Fruit fly (Drosophila melanogaster): ENCODE data around the gene CG18269.
A peak's percentile ranks its signal among the peaks of the same experiment; 100 is the strongest.

CG18269 gene

dm6 chr2L:5554818-5555217 is 3.2 kb downstream of the CG18269 start, which contains the start of gene GluRIIA:
Gene GluRIIA (plus strand): TSS chr2L:5555072.
- no peak for TF ChIP-seq Ets98B (GFP tag; IDR thresholded peaks at IDR 0.05)
- TF ChIP-seq CG34367 (tag; optimal IDR thresholded peaks at IDR 0.05), result no peak
- no peak for TF ChIP-seq Pif1B (GFP tag; optimal IDR thresholded peaks at IDR 0.05)
- TF ChIP-seq gl (tag; optimal IDR thresholded peaks at IDR 0.05), result no peak
- TF ChIP-seq CG8301 (tag; optimal IDR thresholded peaks at IDR 0.05), result no peak
- no peak for TF ChIP-seq CG14655 (GFP tag; optimal IDR thresholded peaks at IDR 0.05)
- TF ChIP-seq CG17806 (tag; optimal IDR thresholded peaks at IDR 0.05), result no peak
- no peak for TF ChIP-seq CG4496 (GFP tag; IDR thresholded peaks at IDR 0.05)

DNA sequence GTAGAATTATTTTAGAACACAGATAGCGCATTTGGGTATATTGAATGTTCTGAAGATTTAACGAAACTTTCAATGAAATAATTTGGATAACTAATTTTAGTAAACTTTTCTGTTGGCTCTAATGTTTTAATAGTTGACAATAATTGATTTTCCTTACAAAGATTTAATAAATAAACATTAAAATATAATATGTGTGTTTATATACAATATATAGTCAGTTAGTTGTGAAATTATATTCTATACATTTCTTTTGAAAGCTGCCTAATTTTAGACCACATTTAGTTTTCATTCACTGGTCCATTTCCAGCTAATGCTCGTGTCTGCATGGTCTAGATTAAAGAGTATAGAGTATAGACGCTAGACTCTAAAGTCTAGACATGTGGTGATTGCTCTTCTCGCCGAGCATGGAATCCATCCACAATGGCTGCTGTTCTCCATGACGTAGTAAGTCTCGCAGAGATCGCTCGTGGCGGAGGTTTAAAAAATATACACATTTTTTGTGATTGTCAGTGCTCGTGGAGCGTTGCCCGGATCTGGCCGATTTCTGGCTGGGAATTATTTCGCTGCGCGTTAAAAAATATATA is 7.3 kb downstream of the CG18269 start, which contains the start of gene GluRIIB:
Gene GluRIIB (plus strand): TSS at position 534 of the 584 bp plus-strand sequence.
- TF ChIP-seq fd96Ca (GFP tag; IDR thresholded peaks at IDR 0.05) (no peak), CG14655 (GFP tag; optimal IDR thresholded peaks at IDR 0.05) (peak; percentile 20)

DNA sequence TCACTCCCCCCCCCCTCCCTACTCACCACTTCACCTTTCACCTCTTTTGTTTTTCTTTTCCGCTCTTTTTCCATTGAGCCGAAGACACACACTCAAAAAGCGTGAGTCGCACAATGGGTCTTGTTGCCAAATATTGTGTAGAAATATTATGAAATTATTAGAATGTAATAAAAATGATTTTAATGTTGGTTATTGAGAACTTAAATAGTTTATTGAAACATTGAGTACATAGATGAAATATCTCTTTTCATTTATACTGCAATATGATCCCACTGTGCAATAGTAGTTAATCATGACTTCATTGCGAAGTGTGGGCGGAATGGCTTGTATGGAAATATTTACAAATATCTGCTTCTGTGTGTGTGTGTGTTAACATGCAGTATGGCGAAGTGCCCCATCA is 15.5 kb downstream of the CG18269 start:
- peak; percentile 0 for TF ChIP-seq Pif1B (GFP tag; optimal IDR thresholded peaks at IDR 0.05)
- TF ChIP-seq CG13204 (GFP tag; optimal IDR thresholded peaks at IDR 0.05), result no peak
- peak; percentile 60 for TF ChIP-seq CG17806 (tag; optimal IDR thresholded peaks at IDR 0.05)
- TF ChIP-seq rn (GFP tag; IDR thresholded peaks at IDR 0.05), result peak; percentile 40; the same call in 1 of the 2 replicates
- TF ChIP-seq Snoo (tag; optimal IDR thresholded peaks at IDR 0.05), result no peak
- no peak for TF ChIP-seq EcR (GFP tag; optimal IDR thresholded peaks at IDR 0.05)
- peak; percentile 63 for TF ChIP-seq CG8301 (tag; optimal IDR thresholded peaks at IDR 0.05)
- peak; percentile 64 for TF ChIP-seq CG15710 (tag; optimal IDR thresholded peaks at IDR 0.05)
- no peak for TF ChIP-seq gl (tag; optimal IDR thresholded peaks at IDR 0.05)
- no peak for TF ChIP-seq D1 (tag; optimal IDR thresholded peaks at IDR 0.05)
- peak; percentile 89 for TF ChIP-seq CG4496 (GFP tag; IDR thresholded peaks at IDR 0.05)
- peak; percentile 84 for TF ChIP-seq Ets98B (GFP tag; IDR thresholded peaks at IDR 0.05)
- TF ChIP-seq CG10348 (GFP tag; IDR thresholded peaks at IDR 0.05), result no peak
- peak; percentile 30 for TF ChIP-seq CG34367 (tag; optimal IDR thresholded peaks at IDR 0.05)
- TF ChIP-seq CG12605 (GFP tag; IDR thresholded peaks at IDR 0.05), result peak; percentile 81
- peak; percentile 71 for TF ChIP-seq CG8159 (tag; optimal IDR thresholded peaks at IDR 0.05)
- TF ChIP-seq fd96Ca (GFP tag; IDR thresholded peaks at IDR 0.05), result peak; percentile 44; the same call in 1 of the 3 replicates
- TF ChIP-seq CG9948 (tag; optimal IDR thresholded peaks at IDR 0.05), result peak; percentile 57
- peak; percentile 63 for TF ChIP-seq CG14655 (GFP tag; optimal IDR thresholded peaks at IDR 0.05)
- peak; percentile 20 for TF ChIP-seq Pif1A (GFP tag; optimal IDR thresholded peaks at IDR 0.05)
- TF ChIP-seq CG32121 (GFP tag; IDR thresholded peaks at IDR 0.05), result peak; percentile 72; the same call in 1 of the 2 replicates

dm6 chr2L:5569503-5569902 is 17.9 kb downstream of the CG18269 start:
- peak; percentile 57 for TF ChIP-seq CG15710 (tag; optimal IDR thresholded peaks at IDR 0.05)
- TF ChIP-seq CG13204 (GFP tag; optimal IDR thresholded peaks at IDR 0.05), result no peak
- TF ChIP-seq CG8301 (tag; optimal IDR thresholded peaks at IDR 0.05), result no peak
- TF ChIP-seq CG10348 (GFP tag; IDR thresholded peaks at IDR 0.05), result no peak
- TF ChIP-seq CG14655 (GFP tag; optimal IDR thresholded peaks at IDR 0.05), result peak; percentile 48
- TF ChIP-seq gl (tag; optimal IDR thresholded peaks at IDR 0.05), result no peak
- no peak for TF ChIP-seq CG12605 (GFP tag; IDR thresholded peaks at IDR 0.05)
- TF ChIP-seq Pif1A (GFP tag; optimal IDR thresholded peaks at IDR 0.05), result peak; percentile 30
- TF ChIP-seq fd96Ca (GFP tag; IDR thresholded peaks at IDR 0.05), result peak; percentile 49; the same call in 2 of the 3 replicates
- TF ChIP-seq Pif1B (GFP tag; optimal IDR thresholded peaks at IDR 0.05), result peak; percentile 26
- TF ChIP-seq CG17806 (tag; optimal IDR thresholded peaks at IDR 0.05), result no peak
- TF ChIP-seq EcR (GFP tag; optimal IDR thresholded peaks at IDR 0.05), result no peak
- peak; percentile 43; the same call in 1 of the 2 replicates for TF ChIP-seq Ets98B (GFP tag; IDR thresholded peaks at IDR 0.05)
- TF ChIP-seq rn (GFP tag; IDR thresholded peaks at IDR 0.05), result no peak
- peak; percentile 62 for TF ChIP-seq CG8159 (tag; optimal IDR thresholded peaks at IDR 0.05)
- TF ChIP-seq D1 (tag; optimal IDR thresholded peaks at IDR 0.05), result no peak
- TF ChIP-seq CG9948 (tag; optimal IDR thresholded peaks at IDR 0.05), result no peak
- TF ChIP-seq CG32121 (GFP tag; IDR thresholded peaks at IDR 0.05), result no peak
- TF ChIP-seq Snoo (tag; optimal IDR thresholded peaks at IDR 0.05), result no peak
- TF ChIP-seq CG4496 (GFP tag; IDR thresholded peaks at IDR 0.05), result no peak
- TF ChIP-seq CG34367 (tag; optimal IDR thresholded peaks at IDR 0.05), result no peak

- TF ChIP-seq CG34367 (tag; optimal IDR thresholded peaks at IDR 0.05) (no peak), CG13204 (GFP tag; optimal IDR thresholded peaks at IDR 0.05) (no peak), Snoo (tag; optimal IDR thresholded peaks at IDR 0.05) (no peak), Ets98B (GFP tag; IDR thresholded peaks at IDR 0.05) (no peak), CG9948 (tag; optimal IDR thresholded peaks at IDR 0.05) (no peak), CG4496 (GFP tag; IDR thresholded peaks at IDR 0.05) (no peak), CG8159 (tag; optimal IDR thresholded peaks at IDR 0.05) (no peak), CG15710 (tag; optimal IDR thresholded peaks at IDR 0.05) (no peak), Pif1B (GFP tag; optimal IDR thresholded peaks at IDR 0.05) (no peak), CG12605 (GFP tag; IDR thresholded peaks at IDR 0.05) (no peak)
Measured at dm6 chr2L:5581016-5581415, 29.4 kb downstream of the CG18269 start, which contains the start of gene CG14011. Gene CG14011 (minus strand): TSS chr2L:5581116.

DNA sequence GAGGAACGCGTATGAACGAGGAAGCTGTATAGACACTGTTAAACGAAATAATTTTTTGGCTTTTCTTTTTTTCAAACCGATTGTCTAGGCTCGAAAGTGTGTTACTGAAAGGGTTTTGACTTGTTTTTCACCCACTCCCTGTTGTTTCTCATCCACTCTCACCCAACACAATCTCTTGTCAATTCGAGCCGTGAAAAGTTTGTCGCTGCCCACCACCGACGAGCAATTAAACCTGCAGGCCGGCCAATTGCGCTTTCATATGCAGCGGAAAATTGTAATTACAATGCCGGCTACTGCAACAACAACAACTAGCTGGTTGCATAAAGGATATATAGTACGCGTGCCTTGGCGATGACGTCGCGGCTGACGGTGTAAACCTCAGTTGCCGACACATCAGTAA is 36.7 kb downstream of the CG18269 start, which contains the start of gene CG7251:
Gene CG7251 (minus strand): TSS at position 101 of the 400 bp plus-strand sequence.
- TF ChIP-seq CG4496 (GFP tag; IDR thresholded peaks at IDR 0.05) (no peak), CG32121 (GFP tag; IDR thresholded peaks at IDR 0.05) (no peak), CG17806 (tag; optimal IDR thresholded peaks at IDR 0.05) (no peak), Snoo (tag; optimal IDR thresholded peaks at IDR 0.05) (no peak), fd96Ca (GFP tag; IDR thresholded peaks at IDR 0.05) (no peak), CG13204 (GFP tag; optimal IDR thresholded peaks at IDR 0.05) (no peak), CG12605 (GFP tag; IDR thresholded peaks at IDR 0.05) (no peak)

Data from whole organism, pupa.